Worm (Caenorhabditis elegans) whole organism, midembryonic: ENCODE results near the gene F26F4.6.

ENCODE experiments used
- T22C8.4 ChIP-seq: fragments of 200-800 bp; sonication (Bioruptor generic); IDR thresholded peaks from 2 replicates; pipeline ENCODE4 v1.3.6; 2022; ENCODE audit warnings: missing genetic modification characterization, missing compliant biosample characterization
- cog-1 ChIP-seq: sonication (generic microtip); optimal IDR thresholded peaks from 2 replicates; lab custom pipeline; 2016; ENCODE audit warnings: missing genetic modification characterization, missing compliant biosample characterization
- flt-1 ChIP-seq: fragments of 200-800 bp; sonication (Bioruptor generic); IDR thresholded peaks from 2 replicates; pipeline ENCODE4 v1.3.6; 2022; ENCODE audit warnings: missing genetic modification characterization, missing compliant biosample characterization
- klf-2 ChIP-seq: fragments of 200-800 bp; sonication (Bioruptor generic); conservative IDR thresholded peaks from 2 replicates; pipeline ENCODE4 v1.3.6; 2022; ENCODE audit warnings: missing genetic modification reagents, missing genetic modification characterization, missing compliant biosample characterization
- med-1 ChIP-seq: sonication (generic microtip); optimal IDR thresholded peaks from 2 replicates; lab custom pipeline; 2017; ENCODE audit warnings: missing genetic modification characterization, mild to moderate bottlenecking, missing compliant biosample characterization, antibody characterized with exemption, missing genetic modification reagents; ENCODE audit not compliant: insufficient read depth
- ref-1 ChIP-seq: fragments of 200-800 bp; sonication (Bioruptor generic); conservative IDR thresholded peaks from 2 replicates; pipeline ENCODE4 v1.3.6; 2022; ENCODE audit warnings: missing genetic modification reagents, missing genetic modification characterization, missing compliant biosample characterization
- tab-1 ChIP-seq: fragments of 200-800 bp; sonication (Bioruptor generic); IDR thresholded peaks from 2 replicates; pipeline ENCODE4 v1.3.6; 2022; ENCODE audit warnings: missing genetic modification characterization, missing compliant biosample characterization
- ztf-23 ChIP-seq: fragments of 200-800 bp; sonication (Bioruptor generic); IDR thresholded peaks from 2 replicates; pipeline ENCODE4 v1.3.6; 2022; ENCODE audit warnings: missing genetic modification reagents, missing genetic modification characterization, missing compliant biosample characterization
- ztf-29 ChIP-seq: fragments of 200-800 bp; sonication (Bioruptor generic); IDR thresholded peaks from 2 replicates; pipeline ENCODE4 v1.3.6; 2022; ENCODE audit warnings: missing genetic modification reagents, missing genetic modification characterization, missing compliant biosample characterization

The F26F4.6 gene

ce11 chrIII:4918906-4919305, 25.5 kb upstream of the F26F4.6 start:
- no peak for TF ChIP-seq T22C8.4 (GFP tag; lab: Robert Waterston, UW)
- no peak for TF ChIP-seq cog-1 (tag; lab: Kevin White, UChicago)
- TF ChIP-seq ztf-23 (GFP tag; lab: Robert Waterston, UW): no peak
- no peak for TF ChIP-seq ref-1
- no peak for TF ChIP-seq klf-2 (GFP tag; lab: Robert Waterston, UW)
- no peak for TF ChIP-seq flt-1
- TF ChIP-seq ztf-29 (GFP tag; lab: Robert Waterston, UW): no peak
- TF ChIP-seq tab-1 (GFP tag; lab: Robert Waterston, UW): no peak
- no peak for TF ChIP-seq med-1 (GFP tag; lab: Kevin White, UChicago)

ce11 chrIII:4917960-4918712, 24.7 kb upstream of the F26F4.6 start, which contains the start of gene rpb-8:
Gene rpb-8, minus strand, starts transcription at chrIII:4918008.
- TF ChIP-seq ref-1: no peak
- TF ChIP-seq ztf-23 (GFP tag; lab: Robert Waterston, UW): no peak
- TF ChIP-seq cog-1 (tag; lab: Kevin White, UChicago): no peak
- TF ChIP-seq T22C8.4 (GFP tag; lab: Robert Waterston, UW): no peak
- TF ChIP-seq med-1 (GFP tag; lab: Kevin White, UChicago): no peak
- no peak for TF ChIP-seq klf-2 (GFP tag; lab: Robert Waterston, UW)
- TF ChIP-seq tab-1 (GFP tag; lab: Robert Waterston, UW): no peak
- no peak for TF ChIP-seq ztf-29 (GFP tag; lab: Robert Waterston, UW)
- no peak for TF ChIP-seq flt-1

DNA sequence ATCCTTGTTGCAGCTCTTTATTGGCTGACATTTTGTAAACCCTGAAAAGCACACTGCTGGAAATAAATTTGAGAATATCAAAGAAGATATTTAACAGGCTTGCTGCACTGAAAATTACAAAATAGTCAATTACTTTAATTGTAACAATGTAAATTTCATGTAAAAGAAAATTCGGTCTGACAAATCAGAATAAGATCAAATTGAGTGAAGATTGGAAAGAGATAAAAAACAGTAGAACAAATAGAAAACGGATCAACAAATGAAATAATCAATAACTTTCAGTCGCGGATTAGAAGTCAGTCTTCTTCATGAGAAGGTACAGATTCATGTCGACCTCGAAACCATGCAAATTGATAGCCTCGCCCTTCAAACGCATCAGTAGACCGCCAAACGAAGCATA, 23.6 kb upstream of the F26F4.6 start, which contains the start of gene rars-1:
rars-1 (minus strand) TSS at position 101 of the 400 bp plus-strand sequence.
- no peak for TF ChIP-seq ztf-23 (GFP tag; lab: Robert Waterston, UW)
- TF ChIP-seq flt-1: no peak
- no peak for TF ChIP-seq tab-1 (GFP tag; lab: Robert Waterston, UW)
- TF ChIP-seq cog-1 (tag; lab: Kevin White, UChicago): no peak
- TF ChIP-seq ztf-29 (GFP tag; lab: Robert Waterston, UW): no peak
- no peak for TF ChIP-seq med-1 (GFP tag; lab: Kevin White, UChicago)
- no peak for TF ChIP-seq klf-2 (GFP tag; lab: Robert Waterston, UW)
- TF ChIP-seq T22C8.4 (GFP tag; lab: Robert Waterston, UW): no peak
- TF ChIP-seq ref-1: no peak

DNA sequence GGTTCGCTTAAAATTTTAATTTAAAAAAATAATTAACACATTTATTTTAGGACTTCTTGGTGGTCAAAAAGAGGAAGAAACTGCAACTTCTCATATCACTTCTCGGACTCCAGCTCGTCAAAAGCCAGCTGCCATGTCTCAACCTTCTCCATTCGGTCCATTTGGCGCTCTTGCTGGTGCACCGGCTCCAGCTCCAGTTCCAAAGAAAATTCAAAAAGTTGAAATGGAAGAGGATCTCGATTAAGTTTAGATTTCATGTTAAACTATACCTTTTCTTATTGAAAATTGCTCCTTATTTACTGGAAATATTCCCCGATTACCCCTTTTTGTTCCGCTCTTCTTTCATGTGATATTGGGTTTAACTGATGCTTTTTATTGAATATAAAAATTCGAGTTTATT, 20.3 kb upstream of the F26F4.6 start:
- TF ChIP-seq ref-1 (no peak), ztf-29 (GFP tag; lab: Robert Waterston, UW) (no peak), cog-1 (tag; lab: Kevin White, UChicago) (no peak), ztf-23 (GFP tag; lab: Robert Waterston, UW) (no peak), med-1 (GFP tag; lab: Kevin White, UChicago) (no peak), T22C8.4 (GFP tag; lab: Robert Waterston, UW) (no peak), tab-1 (GFP tag; lab: Robert Waterston, UW) (no peak), flt-1 (no peak), klf-2 (GFP tag; lab: Robert Waterston, UW) (no peak)

DNA sequence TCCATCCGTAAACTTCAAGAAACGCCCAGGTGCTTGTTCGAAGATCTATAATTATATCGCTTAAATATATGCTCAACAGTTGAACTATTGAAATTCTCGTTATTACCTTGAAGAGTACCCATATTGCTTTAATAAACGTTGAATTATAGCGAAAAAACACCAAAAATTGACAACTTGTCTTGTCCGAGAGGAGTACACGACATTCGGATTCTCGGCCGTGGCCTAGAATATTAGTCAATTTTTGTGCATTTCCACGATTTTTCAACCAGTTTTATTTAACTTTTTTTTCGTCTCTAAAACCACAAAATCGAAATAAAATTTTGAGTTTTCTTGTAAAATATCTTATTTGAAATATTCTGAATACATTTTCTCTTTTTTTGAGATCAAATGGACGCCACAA, 18.9 kb upstream of the F26F4.6 start, which contains the start of the genes F26F4.9 and cee-1:
F26F4.9 (minus strand) TSS at position 205 of the 400 bp plus-strand sequence.
cee-1 (plus strand) TSS at position 383 of the 400 bp plus-strand sequence.
- TF ChIP-seq ref-1 (no peak), cog-1 (tag; lab: Kevin White, UChicago) (peak; percentile 36)

DNA sequence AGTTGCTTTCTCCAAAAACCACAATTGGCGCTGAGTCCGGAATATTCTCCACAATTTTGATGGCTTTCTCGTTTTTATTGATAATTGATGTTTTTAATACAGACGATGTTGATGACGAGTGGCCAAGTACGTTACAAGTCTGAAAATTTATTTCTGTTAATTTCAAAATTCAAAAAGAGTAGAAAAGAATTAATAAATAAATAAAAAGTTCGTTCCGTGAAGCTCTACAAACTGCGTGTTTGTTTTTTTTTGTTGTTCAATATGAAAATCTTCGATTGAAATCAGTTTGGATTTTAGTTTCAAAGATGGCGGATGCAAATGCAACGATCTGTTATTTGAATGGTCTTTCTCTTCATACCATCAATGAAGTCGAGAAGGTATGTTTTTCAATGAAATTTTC, 17.5 kb upstream of the F26F4.6 start, which contains the start of gene F26F4.2:
F26F4.2 (plus strand) TSS at position 301 of the 400 bp plus-strand sequence.
- TF ChIP-seq ref-1 (no peak), ztf-29 (GFP tag; lab: Robert Waterston, UW) (no peak)

- TF ChIP-seq ztf-23 (GFP tag; lab: Robert Waterston, UW): no peak
- TF ChIP-seq flt-1: no peak
- no peak for TF ChIP-seq ref-1
- no peak for TF ChIP-seq ztf-29 (GFP tag; lab: Robert Waterston, UW)
- no peak for TF ChIP-seq T22C8.4 (GFP tag; lab: Robert Waterston, UW)
- TF ChIP-seq klf-2 (GFP tag; lab: Robert Waterston, UW): no peak
- TF ChIP-seq tab-1 (GFP tag; lab: Robert Waterston, UW): no peak
- no peak for TF ChIP-seq med-1 (GFP tag; lab: Kevin White, UChicago)
- no peak for TF ChIP-seq cog-1 (tag; lab: Kevin White, UChicago)
Observed at ce11 chrIII:4909938-4910337, 16.5 kb upstream of the F26F4.6 start, which contains the start of gene F26F4.12. Gene F26F4.12, minus strand, starts transcription at chrIII:4910038.

DNA sequence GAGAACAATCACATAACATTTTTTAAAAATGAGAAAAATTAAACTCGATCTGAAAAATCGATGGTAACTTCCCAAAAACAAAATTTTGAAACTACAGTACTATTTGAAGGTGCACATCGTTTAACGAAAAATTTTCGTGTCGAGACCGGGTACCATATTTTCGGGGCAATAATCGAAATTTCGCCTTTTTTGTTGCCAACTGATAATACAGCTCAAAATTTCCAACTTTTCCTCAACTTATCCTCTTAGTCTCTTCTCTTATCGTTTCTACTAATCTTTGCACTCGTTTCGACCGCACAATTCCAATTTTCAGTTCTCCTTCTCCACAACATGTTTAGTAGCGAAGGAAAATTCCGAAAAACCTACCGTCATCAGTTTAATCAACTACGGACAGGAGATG, 13.5 kb upstream of the F26F4.6 start, which contains the start of gene rom-1:
rom-1 (plus strand) TSS at position 301 of the 400 bp plus-strand sequence.
- TF ChIP-seq klf-2 (GFP tag; lab: Robert Waterston, UW): no peak
- TF ChIP-seq med-1 (GFP tag; lab: Kevin White, UChicago): no peak
- TF ChIP-seq ztf-23 (GFP tag; lab: Robert Waterston, UW): no peak
- TF ChIP-seq ref-1: no peak
- TF ChIP-seq T22C8.4 (GFP tag; lab: Robert Waterston, UW): no peak
- TF ChIP-seq cog-1 (tag; lab: Kevin White, UChicago): no peak
- no peak for TF ChIP-seq ztf-29 (GFP tag; lab: Robert Waterston, UW)
- no peak for TF ChIP-seq flt-1
- TF ChIP-seq tab-1 (GFP tag; lab: Robert Waterston, UW): no peak

- TF ChIP-seq cog-1 (tag; lab: Kevin White, UChicago): no peak
- TF ChIP-seq flt-1: no peak
- no peak for TF ChIP-seq ref-1
Observed at ce11 chrIII:4906365-4906764, 12.9 kb upstream of the F26F4.6 start.
